Fruit fly (Drosophila melanogaster) whole organism, pupa: ENCODE data around the gene CG18814.

Experiments used
- CG14655 ChIP-seq: fragments of 200-800 bp; sonication (Bioruptor generic); optimal IDR thresholded peaks from 3 replicates; lab custom pipeline; 2017; ENCODE audit warnings: mild to moderate bottlenecking, missing biosample characterization, missing genetic modification reagents, missing genetic modification characterization
- CG17806 ChIP-seq: fragments of 200-800 bp; sonication (Bioruptor generic); optimal IDR thresholded peaks from 2 replicates; lab custom pipeline; 2018; ENCODE audit warnings: missing biosample characterization, mild to moderate bottlenecking, missing genetic modification characterization, moderate library complexity
- CG8159 ChIP-seq: fragments of 200-800 bp; sonication (Bioruptor generic); optimal IDR thresholded peaks from 3 replicates; lab custom pipeline; 2018; ENCODE audit warnings: missing biosample characterization, mild to moderate bottlenecking, missing genetic modification characterization, moderate library complexity
- D1 ChIP-seq: fragments of 200-800 bp; sonication (Bioruptor generic); optimal IDR thresholded peaks from 2 replicates; lab custom pipeline; 2018; ENCODE audit warnings: missing biosample characterization, mild to moderate bottlenecking, missing genetic modification characterization, moderate library complexity
- Snoo ChIP-seq: fragments of 200-800 bp; sonication (Bioruptor generic); optimal IDR thresholded peaks from 3 replicates; lab custom pipeline; 2017; ENCODE audit warnings: missing biosample characterization, mild to moderate bottlenecking, missing genetic modification characterization, inconsistent platforms
- rn ChIP-seq: fragments of 200-800 bp; sonication (Bioruptor generic); IDR thresholded peaks from 2 replicates; pipeline ENCODE4 v1.3.6; 2022; ENCODE audit warnings: missing biosample characterization, missing genetic modification characterization

dm6 chr3L:16328207-16328891 lies 41.3 kb upstream of the CG18814 start, which contains the start of gene CG13058:
- TF ChIP-seq D1 (tag; lab: Kevin White, UChicago): no peak
- peak; percentile 70 for TF ChIP-seq CG8159 (tag; lab: Kevin White, UChicago)
- no peak for TF ChIP-seq Snoo (tag; lab: Kevin White, UChicago)
- peak; percentile 38 for TF ChIP-seq CG17806 (tag; lab: Kevin White, UChicago)
- TF ChIP-seq rn: no peak
- TF ChIP-seq CG14655 (GFP tag; lab: Kevin White, UChicago): peak; percentile 68
